Fruit fly (Drosophila melanogaster) whole organism, wandering third instar larva: ENCODE measurements around the gene Ire1.
A peak's percentile ranks its signal among the peaks of the same experiment; 100 is the strongest.

Source experiments
- Abd-B ChIP-seq: fragments of >200 bp; optimal IDR thresholded peaks from 2 replicates; lab custom pipeline; 2017; ENCODE audit warnings: missing biosample characterization, missing genetic modification characterization
- CG32264 ChIP-seq: fragments of 200-800 bp; sonication (Bioruptor generic); optimal IDR thresholded peaks from 2 replicates; lab custom pipeline; 2016; ENCODE audit warnings: missing biosample characterization, missing genetic modification characterization
- CG9705 ChIP-seq: fragments of 200-800 bp; sonication (Bioruptor generic); optimal IDR thresholded peaks from 2 replicates; lab custom pipeline; 2018; ENCODE audit warnings: missing biosample characterization, mild to moderate bottlenecking, missing genetic modification characterization
- CrebA ChIP-seq: fragments of 200-800 bp; sonication (Bioruptor generic); optimal IDR thresholded peaks from 2 replicates; lab custom pipeline; 2016; ENCODE audit warnings: missing biosample characterization, mild to moderate bottlenecking, missing genetic modification characterization, borderline replicate concordance
- Dfd ChIP-seq: fragments of >200 bp; optimal IDR thresholded peaks from 2 replicates; lab custom pipeline; 2017; ENCODE audit warnings: missing biosample characterization, missing genetic modification characterization
- Dif ChIP-seq: fragments of 200-275, 200-300 bp; sonication (Bioruptor generic); optimal IDR thresholded peaks from 2 replicates; lab custom pipeline; 2018; ENCODE audit warnings: missing biosample characterization, missing genetic modification characterization; ENCODE audit not compliant: partially characterized antibody
- GATAd ChIP-seq: sonication (Bioruptor generic); optimal IDR thresholded peaks from 2 replicates; lab custom pipeline; 2016; ENCODE audit warnings: missing biosample characterization, missing genetic modification characterization
- HLH106 ChIP-seq: fragments of 200-800 bp; optimal IDR thresholded peaks from 3 replicates; lab custom pipeline; 2019; ENCODE audit warnings: missing biosample characterization, mild to moderate bottlenecking, missing genetic modification characterization, moderate library complexity
- Hnf4 ChIP-seq: fragments of 200-800 bp; sonication (Bioruptor generic); optimal IDR thresholded peaks from 2 replicates; lab custom pipeline; 2016; ENCODE audit warnings: missing biosample characterization, mild to moderate bottlenecking, missing genetic modification characterization
- Hr78 ChIP-seq: fragments of >200 bp; optimal IDR thresholded peaks from 2 replicates; lab custom pipeline; 2017; ENCODE audit warnings: missing biosample characterization, missing genetic modification characterization
- Hr83 ChIP-seq: fragments of 200-300 bp; sonication (Bioruptor generic); optimal IDR thresholded peaks from 2 replicates; lab custom pipeline; 2016; ENCODE audit warnings: missing biosample characterization, mild to moderate bottlenecking, missing genetic modification characterization, moderate library complexity; ENCODE audit not compliant: poor library complexity, severe bottlenecking
- Jra ChIP-seq: sonication (Bioruptor generic); optimal IDR thresholded peaks from 2 replicates; lab custom pipeline; 2016; ENCODE audit warnings: missing biosample characterization, missing genetic modification characterization
- Mio ChIP-seq: sonication (Bioruptor generic); optimal IDR thresholded peaks from 2 replicates; lab custom pipeline; 2016; ENCODE audit warnings: missing biosample characterization, missing genetic modification characterization
- Myc ChIP-seq: fragments of >200 bp; optimal IDR thresholded peaks from 2 replicates; lab custom pipeline; 2017
- N ChIP-seq: fragments of >200 bp; optimal IDR thresholded peaks from 2 replicates; lab custom pipeline; 2018; ENCODE audit warnings: missing biosample characterization, missing external identifiers, missing genetic modification characterization
- OdsH ChIP-seq: fragments of 200-800 bp; sonication (Bioruptor generic); optimal IDR thresholded peaks from 2 replicates; lab custom pipeline; 2016; ENCODE audit warnings: missing biosample characterization, mild to moderate bottlenecking, missing genetic modification characterization
- Rel ChIP-seq, 2 experiments: fragments of 200-800 bp; sonication (Bioruptor generic) in 1 of 2; optimal IDR thresholded peaks; 2 replicates in 1 of 2; 3 replicates in 1 of 2; lab custom pipeline; 2016 to 2019; ENCODE audit warnings: mild to moderate bottlenecking in 2 of 2, missing biosample characterization in 2 of 2, missing genetic modification characterization in 2 of 2, moderate library complexity in 1 of 2
- Sp1 ChIP-seq: fragments of 200-800 bp; sonication (Bioruptor generic); optimal IDR thresholded peaks from 3 replicates; lab custom pipeline; 2019; ENCODE audit warnings: missing biosample characterization, mild to moderate bottlenecking, missing genetic modification characterization, moderate library complexity
- Vsx2 ChIP-seq: fragments of 200-300, 225-300 bp; sonication (Bioruptor generic); optimal IDR thresholded peaks from 2 replicates; lab custom pipeline; 2018; ENCODE audit warnings: missing biosample characterization, missing genetic modification characterization; ENCODE audit not compliant: partially characterized antibody
- br ChIP-seq: fragments of 200-800 bp; sonication (Bioruptor generic); optimal IDR thresholded peaks from 2 replicates; lab custom pipeline; 2016; ENCODE audit warnings: missing biosample characterization, missing genetic modification characterization
- brk ChIP-seq: fragments of 200-800 bp; sonication (Bioruptor generic); optimal IDR thresholded peaks from 2 replicates; lab custom pipeline; 2016; ENCODE audit warnings: missing biosample characterization, mild to moderate bottlenecking, missing genetic modification characterization
- dmrt93B ChIP-seq: fragments of 200-800 bp; sonication (Bioruptor generic); optimal IDR thresholded peaks from 2 replicates; lab custom pipeline; 2018; ENCODE audit warnings: missing biosample characterization, mild to moderate bottlenecking, missing genetic modification characterization
- dsf ChIP-seq: sonication (Bioruptor generic); optimal IDR thresholded peaks from 2 replicates; lab custom pipeline; 2016; ENCODE audit warnings: missing biosample characterization, missing genetic modification characterization, borderline replicate concordance
- ey ChIP-seq: fragments of 200-800 bp; sonication (Bioruptor generic); optimal IDR thresholded peaks from 2 replicates; lab custom pipeline; 2016; ENCODE audit warnings: missing biosample characterization, missing genetic modification characterization
- foxo ChIP-seq, 2 experiments: fragments of 200-800 bp; sonication (Bioruptor generic); optimal IDR thresholded peaks; 2 replicates in 1 of 2; 3 replicates in 1 of 2; lab custom pipeline; 2016 to 2017; ENCODE audit warnings: missing biosample characterization in 2 of 2, missing genetic modification characterization in 2 of 2
- fru ChIP-seq: fragments of 200-800 bp; sonication (Bioruptor generic); optimal IDR thresholded peaks from 3 replicates; lab custom pipeline; 2016; ENCODE audit warnings: missing biosample characterization, mild to moderate bottlenecking, missing genetic modification characterization
- h ChIP-seq: fragments of 200-800 bp; sonication (Bioruptor generic); optimal IDR thresholded peaks from 3 replicates; lab custom pipeline; 2016; ENCODE audit warnings: missing biosample characterization, mild to moderate bottlenecking, missing genetic modification characterization
- lola ChIP-seq: fragments of >200 bp; optimal IDR thresholded peaks from 2 replicates; lab custom pipeline; 2017; ENCODE audit warnings: missing biosample characterization, missing genetic modification characterization
- pan ChIP-seq: fragments of >200 bp; optimal IDR thresholded peaks from 2 replicates; lab custom pipeline; 2017
- psq ChIP-seq: fragments of 200-800 bp; sonication (Bioruptor generic); optimal IDR thresholded peaks from 3 replicates; lab custom pipeline; 2017; ENCODE audit warnings: missing biosample characterization, mild to moderate bottlenecking, missing genetic modification characterization, moderate library complexity
- rgr ChIP-seq: fragments of 200-800 bp; sonication (Bioruptor generic); optimal IDR thresholded peaks from 3 replicates; lab custom pipeline; 2016; ENCODE audit warnings: missing biosample characterization, mild to moderate bottlenecking, missing genetic modification characterization
- sage ChIP-seq: fragments of 200-800 bp; sonication (Bioruptor generic); optimal IDR thresholded peaks from 2 replicates; lab custom pipeline; 2016; ENCODE audit warnings: missing biosample characterization, mild to moderate bottlenecking, missing genetic modification characterization
- sv ChIP-seq: fragments of 200-800 bp; sonication (Bioruptor generic); optimal IDR thresholded peaks from 3 replicates; lab custom pipeline; 2016; ENCODE audit warnings: missing biosample characterization, missing genetic modification characterization
- tai ChIP-seq: sonication (Bioruptor generic); optimal IDR thresholded peaks from 2 replicates; lab custom pipeline; 2016; ENCODE audit warnings: missing biosample characterization, missing genetic modification characterization
- usp ChIP-seq: fragments of >200 bp; optimal IDR thresholded peaks from 2 replicates; lab custom pipeline; 2017; ENCODE audit warnings: missing biosample characterization, missing genetic modification characterization
- woc ChIP-seq: sonication (Bioruptor generic); optimal IDR thresholded peaks from 2 replicates; lab custom pipeline; 2016; ENCODE audit warnings: missing biosample characterization, mild to moderate bottlenecking, missing genetic modification characterization

Gene Ire1

dm6 chr3R:19846870-19847590 is 14.1 kb downstream of the Ire1 start, which contains the start of gene MICU3 (continued):
- TF ChIP-seq Jra (no peak), Rel (GFP tag; optimal IDR thresholded peaks at IDR 0.05; lab: Kevin White, UChicago) (no peak), Rel (tag; optimal IDR thresholded peaks at IDR 0.05; lab: Kevin White, UChicago) (no peak), brk (GFP tag; lab: Kevin White, UChicago) (no peak), sage (peak; percentile 9)

dm6 chr3R:19843888-19844287 is 17.2 kb downstream of the Ire1 start:
- TF ChIP-seq brk (GFP tag; lab: Kevin White, UChicago), result no peak
- TF ChIP-seq CG9705 (GFP tag; lab: Kevin White, UChicago), result no peak
- no peak for TF ChIP-seq Mio (GFP tag; lab: Kevin White, UChicago)
- TF ChIP-seq GATAd (GFP tag; lab: Kevin White, UChicago), result no peak
- no peak for TF ChIP-seq woc (GFP tag; lab: Kevin White, UChicago)
- TF ChIP-seq fru (GFP tag; lab: Kevin White, UChicago), result no peak
- no peak for TF ChIP-seq dsf (GFP tag; lab: Kevin White, UChicago)
- no peak for TF ChIP-seq Hr83 (GFP tag; lab: Kevin White, UChicago)
- no peak for TF ChIP-seq lola (GFP tag; lab: Kevin White, UChicago)
- TF ChIP-seq dmrt93B (GFP tag; lab: Kevin White, UChicago), result no peak
- no peak for TF ChIP-seq OdsH (GFP tag; lab: Kevin White, UChicago)
- no peak for TF ChIP-seq Abd-B
- no peak for TF ChIP-seq sv
- TF ChIP-seq Dfd (GFP tag; lab: Kevin White, UChicago), result no peak
- TF ChIP-seq Hnf4 (GFP tag; lab: Kevin White, UChicago), result no peak
- TF ChIP-seq h (GFP tag; lab: Kevin White, UChicago), result no peak
- TF ChIP-seq psq (GFP tag; lab: Kevin White, UChicago), result no peak
- TF ChIP-seq br (GFP tag; lab: Kevin White, UChicago), result no peak
- no peak for TF ChIP-seq sage

- no peak for TF ChIP-seq sage
- no peak for TF ChIP-seq Abd-B
- no peak for TF ChIP-seq dmrt93B (GFP tag; lab: Kevin White, UChicago)
- no peak for TF ChIP-seq Dif
- no peak for TF ChIP-seq GATAd (GFP tag; lab: Kevin White, UChicago)
- no peak for TF ChIP-seq tai (GFP tag; lab: Kevin White, UChicago)
- no peak for TF ChIP-seq h (GFP tag; lab: Kevin White, UChicago)
- TF ChIP-seq CrebA (GFP tag; lab: Kevin White, UChicago), result no peak
- no peak for TF ChIP-seq foxo (GFP tag; optimal IDR thresholded peaks at IDR 0.05; lab: Kevin White, UChicago)
- TF ChIP-seq usp, result no peak
- no peak for TF ChIP-seq brk (GFP tag; lab: Kevin White, UChicago)
- TF ChIP-seq rgr (GFP tag; lab: Kevin White, UChicago), result no peak
- TF ChIP-seq woc (GFP tag; lab: Kevin White, UChicago), result no peak
- no peak for TF ChIP-seq Hr78 (GFP tag; lab: Kevin White, UChicago)
Observed at dm6 chr3R:19840545-19840944, 20.5 kb downstream of the Ire1 start, which contains the start of gene CG31459. Gene CG31459, plus strand, starts transcription at chr3R:19840845.

dm6 chr3R:19838925-19839601 is 22.0 kb downstream of the Ire1 start:
- TF ChIP-seq N (no peak), brk (GFP tag; lab: Kevin White, UChicago) (no peak)
- TF ChIP-seq, all 38 proteins: peak for 0

- TF ChIP-seq Vsx2 (GFP tag; lab: Kevin White, UChicago), result peak; percentile 14
- no peak for TF ChIP-seq OdsH (GFP tag; lab: Kevin White, UChicago)
- TF ChIP-seq Dfd (GFP tag; lab: Kevin White, UChicago), result no peak
- TF ChIP-seq pan (lab: Kevin White, UChicago), result no peak
- TF ChIP-seq CG9705 (GFP tag; lab: Kevin White, UChicago), result no peak
- TF ChIP-seq usp, result no peak
- no peak for TF ChIP-seq CG32264 (GFP tag; lab: Kevin White, UChicago)
- no peak for TF ChIP-seq ey
- TF ChIP-seq GATAd (GFP tag; lab: Kevin White, UChicago), result no peak
- no peak for TF ChIP-seq Sp1 (GFP tag; lab: Kevin White, UChicago)
- no peak for TF ChIP-seq Jra
- no peak for TF ChIP-seq CrebA (GFP tag; lab: Kevin White, UChicago)
- no peak for TF ChIP-seq Myc
- peak; percentile 33 for TF ChIP-seq rgr (GFP tag; lab: Kevin White, UChicago)
- TF ChIP-seq Rel (GFP tag; optimal IDR thresholded peaks at IDR 0.05; lab: Kevin White, UChicago), result no peak
- peak; percentile 56 for TF ChIP-seq Rel (tag; optimal IDR thresholded peaks at IDR 0.05; lab: Kevin White, UChicago)
- no peak for TF ChIP-seq sage
- peak; percentile 49 for TF ChIP-seq h (GFP tag; lab: Kevin White, UChicago)
- TF ChIP-seq Abd-B, result no peak
- TF ChIP-seq tai (GFP tag; lab: Kevin White, UChicago), result no peak
- no peak for TF ChIP-seq N
- peak; percentile 13 for TF ChIP-seq Hnf4 (GFP tag; lab: Kevin White, UChicago)
- TF ChIP-seq dmrt93B (GFP tag; lab: Kevin White, UChicago), result no peak
- TF ChIP-seq fru (GFP tag; lab: Kevin White, UChicago), result peak; percentile 5
- no peak for TF ChIP-seq Hr78 (GFP tag; lab: Kevin White, UChicago)
- no peak for TF ChIP-seq HLH106
- peak; percentile 23 for TF ChIP-seq br (GFP tag; lab: Kevin White, UChicago)
Observed at dm6 chr3R:19836687-19837086, 24.4 kb downstream of the Ire1 start, which contains the start of gene bnl. Gene bnl, minus strand, starts transcription at chr3R:19836817.
